Fruit fly (Drosophila melanogaster) whole organism: ENCODE results near the gene Pez.

Experiments used
- Dll ChIP-seq: fragments of >200 bp; optimal IDR thresholded peaks from 2 replicates; lab custom pipeline; 2017
- pan ChIP-seq: fragments of >200 bp; optimal IDR thresholded peaks from 2 replicates; lab custom pipeline; 2017

DNA sequence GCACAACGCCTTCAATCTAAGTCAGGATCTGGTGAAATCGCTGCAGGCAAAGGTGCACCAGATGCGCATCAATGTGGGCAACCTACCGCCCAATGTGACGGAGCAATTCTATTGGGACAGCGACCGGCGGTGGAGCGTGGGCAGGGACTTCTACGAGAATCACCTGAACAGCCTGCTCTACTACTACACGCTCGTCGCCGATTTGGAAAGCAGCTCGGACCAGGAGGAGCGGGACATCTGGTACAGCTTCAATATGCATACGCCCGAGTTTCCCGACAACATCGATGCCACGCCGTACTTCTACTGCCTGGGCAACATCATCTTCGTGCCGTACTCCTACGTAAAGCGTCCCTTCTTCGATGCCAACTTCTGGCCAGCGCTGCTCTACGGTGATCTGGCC is 30.8 kb upstream of the Pez start:
- TF ChIP-seq pan (lab: Kevin White, UChicago) (no peak), Dll (lab: Kevin White, UChicago) (no peak)
